Fruit fly (Drosophila melanogaster) whole organism, embryonic: ENCODE data around the gene CG13086.

Experiments
- ATbp ChIP-seq: fragments of 200-800 bp; sonication (Bioruptor generic); optimal IDR thresholded peaks from 2 replicates; lab custom pipeline; 2017; ENCODE audit warnings: missing biosample characterization, mild to moderate bottlenecking, missing genetic modification characterization, missing genetic modification reagents
- CG12391 ChIP-seq: fragments of 200-800 bp; sonication (Bioruptor generic); optimal IDR thresholded peaks from 3 replicates; lab custom pipeline; 2018; ENCODE audit warnings: missing biosample characterization, mild to moderate bottlenecking, missing genetic modification characterization, moderate library complexity
- CG13775 ChIP-seq: fragments of 200-800 bp; sonication (Bioruptor generic); optimal IDR thresholded peaks from 3 replicates; lab custom pipeline; 2017; ENCODE audit warnings: missing biosample characterization, mild to moderate bottlenecking, missing genetic modification characterization
- CG14710 ChIP-seq: fragments of 200-800 bp; sonication (Bioruptor generic); optimal IDR thresholded peaks from 3 replicates; lab custom pipeline; 2019; ENCODE audit warnings: missing biosample characterization, mild to moderate bottlenecking, missing genetic modification characterization, moderate library complexity
- CG15601 ChIP-seq: fragments of 200-800 bp; sonication (Bioruptor generic); optimal IDR thresholded peaks from 3 replicates; lab custom pipeline; 2019; ENCODE audit warnings: missing biosample characterization, mild to moderate bottlenecking, missing genetic modification characterization, moderate library complexity
- CG17361 ChIP-seq: fragments of 200-800 bp; sonication (Bioruptor generic); IDR thresholded peaks from 3 replicates; pipeline ENCODE4 v1.3.6; 2022; ENCODE audit warnings: missing biosample characterization, missing genetic modification characterization
- CG17385 ChIP-seq: fragments of 200-800 bp; sonication (Bioruptor generic); optimal IDR thresholded peaks from 3 replicates; lab custom pipeline; 2018; ENCODE audit warnings: missing biosample characterization, mild to moderate bottlenecking, missing genetic modification characterization
- CG17612 ChIP-seq: fragments of 200-800 bp; sonication (Bioruptor generic); IDR thresholded peaks from 2 replicates; pipeline ENCODE4 v1.3.6; 2022; ENCODE audit warnings: missing biosample characterization, missing genetic modification characterization
- CG2199 ChIP-seq: fragments of 200-800 bp; sonication (Bioruptor generic); IDR thresholded peaks from 3 replicates; pipeline ENCODE4 v1.3.6; 2022; ENCODE audit warnings: missing biosample characterization, missing genetic modification characterization
- CG2202 ChIP-seq: fragments of 200-800 bp; sonication (Bioruptor generic); optimal IDR thresholded peaks from 2 replicates; lab custom pipeline; 2018; ENCODE audit warnings: missing biosample characterization, mild to moderate bottlenecking, missing genetic modification characterization
- CG2678 ChIP-seq: fragments of 200-800 bp; sonication (Bioruptor generic); optimal IDR thresholded peaks from 3 replicates; lab custom pipeline; 2019; ENCODE audit warnings: missing biosample characterization, mild to moderate bottlenecking, missing genetic modification characterization, moderate library complexity
- CG31365 ChIP-seq: fragments of 200-800 bp; sonication (Bioruptor generic); optimal IDR thresholded peaks from 2 replicates; lab custom pipeline; 2018; ENCODE audit warnings: missing biosample characterization, mild to moderate bottlenecking, missing genetic modification characterization
- CG3407 ChIP-seq: fragments of 200-800 bp; sonication (Bioruptor generic); optimal IDR thresholded peaks from 2 replicates; lab custom pipeline; 2018; ENCODE audit warnings: missing biosample characterization, mild to moderate bottlenecking, missing genetic modification characterization
- CG3838 ChIP-seq: fragments of 200-800 bp; sonication (Bioruptor generic); optimal IDR thresholded peaks from 3 replicates; lab custom pipeline; 2016; ENCODE audit warnings: missing biosample characterization, missing genetic modification characterization
- CG4854 ChIP-seq: fragments of 200-800 bp; sonication (Bioruptor generic); optimal IDR thresholded peaks from 2 replicates; lab custom pipeline; 2016; ENCODE audit warnings: missing biosample characterization, missing genetic modification characterization, inconsistent platforms
- CG5245 ChIP-seq: fragments of 200-800 bp; sonication (Bioruptor generic); optimal IDR thresholded peaks from 3 replicates; lab custom pipeline; 2016; ENCODE audit warnings: missing biosample characterization, missing genetic modification characterization
- CG6254 ChIP-seq: fragments of 200-800 bp; sonication (Bioruptor generic); optimal IDR thresholded peaks from 3 replicates; lab custom pipeline; 2017; ENCODE audit warnings: mild to moderate bottlenecking, missing biosample characterization, missing genetic modification reagents, missing genetic modification characterization
- CG7839 ChIP-seq: fragments of 200-800 bp; sonication (Bioruptor generic); optimal IDR thresholded peaks from 3 replicates; lab custom pipeline; 2018; ENCODE audit warnings: missing biosample characterization, mild to moderate bottlenecking, missing genetic modification characterization, moderate library complexity
- CG8388 ChIP-seq: fragments of 200-800 bp; sonication (Bioruptor generic); optimal IDR thresholded peaks from 2 replicates; lab custom pipeline; 2019; ENCODE audit warnings: missing biosample characterization, mild to moderate bottlenecking, missing genetic modification characterization, moderate library complexity
- CG8924 ChIP-seq: fragments of 200-800 bp; optimal IDR thresholded peaks from 3 replicates; lab custom pipeline; 2019; ENCODE audit warnings: missing biosample characterization, mild to moderate bottlenecking, missing genetic modification characterization, moderate library complexity
- D ChIP-seq, 2 experiments: fragments of 200-800 bp in 1 of 2; fragments of >200 bp in 1 of 2; sonication (Bioruptor generic) in 1 of 2; optimal IDR thresholded peaks; 2 replicates in 1 of 2; 3 replicates in 1 of 2; lab custom pipeline; 2017; ENCODE audit warnings: mild to moderate bottlenecking in 1 of 2, missing biosample characterization in 1 of 2, missing genetic modification characterization in 1 of 2, missing genetic modification reagents in 1 of 2
- D19A ChIP-seq: fragments of 200-800 bp; optimal IDR thresholded peaks from 3 replicates; lab custom pipeline; 2019; ENCODE audit warnings: missing biosample characterization, mild to moderate bottlenecking, missing genetic modification characterization, moderate library complexity
- Eip74EF ChIP-seq, 2 experiments: fragments of 200-800 bp in 1 of 2; fragments of >200 bp in 1 of 2; sonication (Bioruptor generic) in 1 of 2; optimal IDR thresholded peaks; 2 replicates each; lab custom pipeline; 2017 to 2019; ENCODE audit warnings: missing biosample characterization in 2 of 2, missing genetic modification characterization in 2 of 2, mild to moderate bottlenecking in 1 of 2, moderate library complexity in 1 of 2
- Ets65A ChIP-seq: fragments of 200-800 bp; sonication (Bioruptor generic); peaks from one replicate; lab custom pipeline; 2016; ENCODE audit warnings: missing biosample characterization, missing genetic modification characterization
- Hmr ChIP-seq: fragments of 200-800 bp; sonication (Bioruptor generic); optimal IDR thresholded peaks from 3 replicates; lab custom pipeline; 2017; ENCODE audit warnings: mild to moderate bottlenecking, missing biosample characterization, missing genetic modification reagents, missing genetic modification characterization
- Mad ChIP-seq: fragments of 200-800 bp; sonication (Bioruptor generic); optimal IDR thresholded peaks from 2 replicates; lab custom pipeline; 2016; ENCODE audit warnings: missing biosample characterization, missing genetic modification characterization
- Oli ChIP-seq: fragments of 200-800 bp; sonication (Bioruptor generic); optimal IDR thresholded peaks from 2 replicates; lab custom pipeline; 2018; ENCODE audit warnings: missing biosample characterization, mild to moderate bottlenecking, missing genetic modification characterization, moderate library complexity
- Optix ChIP-seq: fragments of 200-800 bp; sonication (Bioruptor generic); IDR thresholded peaks from 3 replicates; pipeline ENCODE4 v1.3.6; 2022; ENCODE audit warnings: missing biosample characterization, missing genetic modification characterization
- PHDP ChIP-seq: fragments of 200-800 bp; sonication (Bioruptor generic); optimal IDR thresholded peaks from 3 replicates; lab custom pipeline; 2018; ENCODE audit warnings: missing biosample characterization, mild to moderate bottlenecking, missing genetic modification characterization, moderate library complexity
- Ptx1 ChIP-seq: fragments of 200-800 bp; sonication (Bioruptor generic); IDR thresholded peaks from 2 replicates; pipeline ENCODE4 v1.3.6; 2022; ENCODE audit warnings: missing biosample characterization, missing genetic modification characterization
- Sox100B ChIP-seq: fragments of 200-800 bp; sonication (Bioruptor generic); optimal IDR thresholded peaks from 3 replicates; lab custom pipeline; 2018; ENCODE audit warnings: missing biosample characterization, mild to moderate bottlenecking, missing genetic modification characterization
- Sox102F ChIP-seq: fragments of 200-800 bp; sonication (Bioruptor generic); optimal IDR thresholded peaks from 2 replicates; lab custom pipeline; 2018; ENCODE audit warnings: missing biosample characterization, mild to moderate bottlenecking, missing genetic modification characterization, moderate library complexity
- Stat92E ChIP-seq, 3 experiments: fragments of >200 bp in 2 of 3; fragments of 200-800 bp in 1 of 3; sonication (Bioruptor generic) in 1 of 3; optimal IDR thresholded peaks; 2 replicates each; lab custom pipeline; 2017 to 2019; ENCODE audit warnings: missing biosample characterization in 3 of 3, missing genetic modification characterization in 3 of 3, mild to moderate bottlenecking in 1 of 3, moderate library complexity in 1 of 3
- Xbp1 ChIP-seq: fragments of 200-800 bp; sonication (Bioruptor generic); optimal IDR thresholded peaks from 3 replicates; lab custom pipeline; 2016; ENCODE audit warnings: missing biosample characterization, mild to moderate bottlenecking, missing genetic modification characterization
- ap ChIP-seq: fragments of 200-800 bp; sonication (Bioruptor generic); IDR thresholded peaks from 2 replicates; pipeline ENCODE4 v1.3.6; 2022; ENCODE audit warnings: missing biosample characterization, missing genetic modification characterization
- az2 ChIP-seq: fragments of 200-800 bp; sonication (Bioruptor generic); optimal IDR thresholded peaks from 3 replicates; lab custom pipeline; 2016; ENCODE audit warnings: missing biosample characterization, missing genetic modification characterization
- chinmo ChIP-seq: fragments of 200-800 bp; sonication (Bioruptor generic); IDR thresholded peaks from 4 replicates; pipeline ENCODE4 v1.3.6; 2022; ENCODE audit warnings: missing biosample characterization, missing genetic modification characterization; ENCODE audit not compliant: partially characterized antibody
- corto ChIP-seq: fragments of 200-800 bp; sonication (Bioruptor generic); optimal IDR thresholded peaks from 2 replicates; lab custom pipeline; 2016; ENCODE audit warnings: missing biosample characterization, mild to moderate bottlenecking, missing genetic modification characterization, moderate library complexity
- croc ChIP-seq: fragments of 200-800 bp; sonication (Bioruptor generic); conservative IDR thresholded peaks from 3 replicates; pipeline ENCODE4 v1.3.6; 2022; ENCODE audit warnings: missing biosample characterization, missing genetic modification characterization
- dimm ChIP-seq: fragments of 200-800 bp; sonication (Bioruptor generic); IDR thresholded peaks from 2 replicates; pipeline ENCODE4 v1.3.6; 2022; ENCODE audit warnings: missing biosample characterization, missing genetic modification characterization
- gem ChIP-seq: fragments of 200-800 bp; sonication (Bioruptor generic); optimal IDR thresholded peaks from 2 replicates; lab custom pipeline; 2019; ENCODE audit warnings: missing biosample characterization, mild to moderate bottlenecking, missing genetic modification characterization, moderate library complexity
- grau ChIP-seq: fragments of 200-800 bp; optimal IDR thresholded peaks from 3 replicates; lab custom pipeline; 2019; ENCODE audit warnings: missing biosample characterization, mild to moderate bottlenecking, missing genetic modification characterization, moderate library complexity
- hbn ChIP-seq: fragments of 200-800 bp; sonication (Bioruptor generic); IDR thresholded peaks from 2 replicates; pipeline ENCODE4 v1.3.6; 2022; ENCODE audit warnings: missing biosample characterization, missing genetic modification characterization; ENCODE audit not compliant: partially characterized antibody
- klu ChIP-seq: fragments of 200-800 bp; sonication (Bioruptor generic); IDR thresholded peaks from 2 replicates; pipeline ENCODE4 v1.3.6; 2022; ENCODE audit warnings: missing biosample characterization, missing genetic modification characterization
- lola ChIP-seq, 3 experiments: fragments of >200 bp in 2 of 3; fragments of 200-800 bp in 1 of 3; sonication (Bioruptor generic) in 1 of 3; optimal IDR thresholded peaks; 2 replicates each; lab custom pipeline; 2017 to 2019; ENCODE audit warnings: missing biosample characterization in 3 of 3, missing genetic modification characterization in 3 of 3, mild to moderate bottlenecking in 1 of 3, moderate library complexity in 1 of 3
- seq ChIP-seq: fragments of 200-800 bp; sonication (Bioruptor generic); IDR thresholded peaks from 2 replicates; pipeline ENCODE4 v1.3.6; 2022; ENCODE audit warnings: missing biosample characterization, missing genetic modification characterization
- slbo ChIP-seq: fragments of 200-800 bp; sonication (Bioruptor generic); IDR thresholded peaks from 2 replicates; pipeline ENCODE4 v1.3.6; 2022; ENCODE audit warnings: missing biosample characterization, missing genetic modification characterization
- tap ChIP-seq: fragments of 200-800 bp; optimal IDR thresholded peaks from 3 replicates; lab custom pipeline; 2019; ENCODE audit warnings: missing biosample characterization, mild to moderate bottlenecking, missing genetic modification characterization, moderate library complexity
- usp ChIP-seq: fragments of >200 bp; optimal IDR thresholded peaks from 2 replicates; lab custom pipeline; 2017; ENCODE audit warnings: missing biosample characterization, missing genetic modification characterization

CG13086 gene

DNA sequence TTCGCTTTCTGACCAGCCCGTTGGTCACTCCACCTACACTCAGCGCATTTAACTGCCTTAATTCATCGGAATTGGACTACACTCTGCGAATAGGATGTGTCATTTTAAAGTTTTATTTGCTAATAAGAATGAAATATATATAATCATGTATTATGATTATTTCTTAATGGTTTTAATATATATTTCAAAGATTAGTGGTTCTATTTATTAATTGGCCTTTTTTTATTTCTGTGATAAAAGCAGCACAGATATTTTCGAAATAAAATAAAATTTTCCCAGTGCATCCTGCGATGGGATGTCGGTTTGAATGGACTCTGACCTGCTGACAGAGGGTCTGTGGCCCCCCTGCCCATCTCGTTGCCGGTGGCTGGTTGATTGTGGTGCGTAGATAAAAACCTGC is 9.6 kb downstream of the CG13086 start (continued):
- TF ChIP-seq Ptx1, result peak; percentile 50
- no peak for TF ChIP-seq CG4854 (GFP tag; lab: Kevin White, UChicago)
- no peak for TF ChIP-seq klu (GFP tag; lab: Robert Waterston, UW)
- TF ChIP-seq CG17361, result peak; percentile 58; the same call in 2 of the 3 replicates
- peak; percentile 18 for TF ChIP-seq Sox100B (GFP tag; lab: Kevin White, UChicago)
- peak in 1 of 2 experiments; percentile 1 for TF ChIP-seq Eip74EF (GFP tag; optimal IDR thresholded peaks at IDR 0.05; lab: Kevin White, UChicago)
- peak; percentile 27 for TF ChIP-seq Sox102F
- TF ChIP-seq tap (tag; lab: Kevin White, UChicago), result peak; percentile 10
- TF ChIP-seq dimm (GFP tag; lab: Robert Waterston, UW), result no peak
- peak; percentile 35 for TF ChIP-seq D19A (tag; lab: Kevin White, UChicago)
- TF ChIP-seq CG8924 (tag; lab: Kevin White, UChicago), result peak; percentile 43
- 0 out of 3 replicates have a peak, but pooled peaks have one; percentile 27 for TF ChIP-seq croc (GFP tag; lab: Robert Waterston, UW)
- TF ChIP-seq chinmo (GFP tag; lab: Robert Waterston, UW), result no peak
- TF ChIP-seq CG3407 (GFP tag; lab: Kevin White, UChicago), result peak; percentile 2
- TF ChIP-seq CG14710 (tag; lab: Kevin White, UChicago), result peak; percentile 51
- TF ChIP-seq CG31365 (tag; lab: Kevin White, UChicago), result no peak
- TF ChIP-seq seq (GFP tag; lab: Robert Waterston, UW), result 0 out of 2 replicates have a peak, but pooled peaks have one; percentile 9
- peak; percentile 72 for TF ChIP-seq gem (tag; lab: Kevin White, UChicago)
- peak; percentile 8 for TF ChIP-seq CG17385
- TF ChIP-seq CG6254 (GFP tag; lab: Kevin White, UChicago), result peak; percentile 10
- TF ChIP-seq Stat92E (GFP tag; optimal IDR thresholded peaks at IDR 0.05; lab: Kevin White, UChicago), result peak in 1 of 3 experiments; percentile 32
- peak; percentile 48 for TF ChIP-seq CG8388 (GFP tag; lab: Kevin White, UChicago)
- TF ChIP-seq CG2202 (tag; lab: Kevin White, UChicago), result peak; percentile 7
- peak; percentile 10 for TF ChIP-seq CG13775 (GFP tag; lab: Kevin White, UChicago)
- TF ChIP-seq az2 (GFP tag; lab: Kevin White, UChicago), result peak; percentile 0
- TF ChIP-seq Mad (GFP tag; lab: Kevin White, UChicago), result no peak
- peak; percentile 52 for TF ChIP-seq CG12391
- TF ChIP-seq Oli, result peak; percentile 46
- TF ChIP-seq ap (GFP tag; lab: Robert Waterston, UW), result 0 out of 2 replicates have a peak, but pooled peaks have one; percentile 17
- peak; percentile 12 for TF ChIP-seq Xbp1 (GFP tag; lab: Kevin White, UChicago)
- TF ChIP-seq usp, result no peak
- TF ChIP-seq grau (tag; lab: Kevin White, UChicago), result peak; percentile 43
- peak; percentile 9 for TF ChIP-seq CG5245
- no peak for TF ChIP-seq CG3838 (GFP tag; lab: Kevin White, UChicago)
- TF ChIP-seq CG15601, result peak; percentile 59
- peak in 1 of 3 experiments; percentile 64 for TF ChIP-seq lola (GFP tag; optimal IDR thresholded peaks at IDR 0.05; lab: Kevin White, UChicago)
- peak; percentile 62 for TF ChIP-seq CG2678 (tag; lab: Kevin White, UChicago)
- TF ChIP-seq CG17612 (GFP tag; lab: Robert Waterston, UW), result no peak
- TF ChIP-seq D (optimal IDR thresholded peaks at IDR 0.05; lab: Kevin White, UChicago), result no peak
- TF ChIP-seq D (GFP tag; optimal IDR thresholded peaks at IDR 0.05; lab: Kevin White, UChicago), result peak; percentile 34
- TF ChIP-seq ATbp (GFP tag; lab: Kevin White, UChicago), result peak; percentile 17
- no peak for TF ChIP-seq corto (GFP tag; lab: Kevin White, UChicago)
- TF ChIP-seq slbo, result no peak
- TF ChIP-seq Hmr (GFP tag; lab: Kevin White, UChicago), result peak; percentile 34
- peak; percentile 56 for TF ChIP-seq CG7839 (tag; lab: Kevin White, UChicago)
- TF ChIP-seq CG2199 (GFP tag; lab: Robert Waterston, UW), result no peak
- peak; percentile 68 for TF ChIP-seq Ets65A (GFP tag; lab: Kevin White, UChicago)
- TF ChIP-seq hbn (GFP tag; lab: Robert Waterston, UW), result no peak
- no peak for TF ChIP-seq Optix (GFP tag; lab: Robert Waterston, UW)
- TF ChIP-seq PHDP, result peak; percentile 44
